Worm (Caenorhabditis elegans): ENCODE measurements around the gene pqn-76.

DNA sequence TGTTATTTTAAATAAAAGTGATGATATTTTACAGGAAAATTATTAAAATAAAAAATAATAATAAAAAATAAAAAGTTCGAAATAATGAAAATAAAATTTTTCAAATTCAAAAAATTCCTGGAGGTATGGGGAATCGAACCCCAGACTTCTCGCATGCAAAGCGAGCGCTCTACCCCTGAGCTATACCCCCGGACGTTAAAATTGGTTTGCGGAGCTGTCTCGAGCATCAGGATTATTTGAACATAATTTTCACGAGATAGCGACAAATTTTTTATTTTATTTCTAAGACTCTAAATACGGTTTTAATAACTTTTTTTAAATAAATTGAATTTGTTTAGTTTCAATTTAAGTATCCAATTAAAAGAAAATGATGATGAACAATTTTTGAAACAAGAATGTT, 25.3 kb downstream of the pqn-76 start:
- TF ChIP-seq elt-3 (tag; optimal IDR thresholded peaks at IDR 0.05): no peak
- TF ChIP-seq fos-1 (tag; optimal IDR thresholded peaks at IDR 0.05): no peak
- TF ChIP-seq ama-1 (optimal IDR thresholded peaks at IDR 0.05): no peak
- no peak for TF ChIP-seq nhr-23 (tag; optimal IDR thresholded peaks at IDR 0.05)
- no peak for TF ChIP-seq nhr-25 (tag; optimal IDR thresholded peaks at IDR 0.05)
- TF ChIP-seq ztf-11 (tag; optimal IDR thresholded peaks at IDR 0.05): no peak
- no peak for TF ChIP-seq nhr-129 (tag; optimal IDR thresholded peaks at IDR 0.05)
- no peak for TF ChIP-seq R02D3.7 (tag; optimal IDR thresholded peaks at IDR 0.05)
- no peak for TF ChIP-seq lin-11 (tag; optimal IDR thresholded peaks at IDR 0.05)
- TF ChIP-seq nhr-10 (tag; optimal IDR thresholded peaks at IDR 0.05): no peak
- no peak for TF ChIP-seq mdl-1 (tag; optimal IDR thresholded peaks at IDR 0.05)
- TF ChIP-seq ceh-82 (tag; optimal IDR thresholded peaks at IDR 0.05): no peak
- no peak for TF ChIP-seq sem-4 (tag; optimal IDR thresholded peaks at IDR 0.05)

Data from whole organism, L2 larva.